Worm (Caenorhabditis elegans) whole organism, midembryonic: Measurements from ENCODE around the gene T19D7.7.

Experiments used
- T22C8.4 ChIP-seq: fragments of 200-800 bp; sonication (Bioruptor generic); IDR thresholded peaks from 2 replicates; pipeline ENCODE4 v1.3.6; 2022; ENCODE audit warnings: missing genetic modification characterization, missing compliant biosample characterization
- ztf-23 ChIP-seq: fragments of 200-800 bp; sonication (Bioruptor generic); IDR thresholded peaks from 2 replicates; pipeline ENCODE4 v1.3.6; 2022; ENCODE audit warnings: missing genetic modification reagents, missing genetic modification characterization, missing compliant biosample characterization
- ztf-29 ChIP-seq: fragments of 200-800 bp; sonication (Bioruptor generic); IDR thresholded peaks from 2 replicates; pipeline ENCODE4 v1.3.6; 2022; ENCODE audit warnings: missing genetic modification reagents, missing genetic modification characterization, missing compliant biosample characterization

ce11 chrX:691613-692012, 10.8 kb upstream of the T19D7.7 start, which contains the start of gene ncam-1:
- TF ChIP-seq T22C8.4 (GFP tag; lab: Robert Waterston, UW) (no peak), ztf-29 (no peak), ztf-23 (GFP tag; lab: Robert Waterston, UW) (no peak)
